Worm (Caenorhabditis elegans) whole organism, late embryonic: ENCODE data around the gene K01A6.7.

Experiments
- F13H6.1 ChIP-seq: sonication (generic microtip); optimal IDR thresholded peaks from 2 replicates; lab custom pipeline; 2016; ENCODE audit warnings: missing genetic modification characterization, missing compliant biosample characterization
- ceh-2 ChIP-seq: sonication (generic microtip); optimal IDR thresholded peaks from 2 replicates; lab custom pipeline; 2016; ENCODE audit warnings: missing genotype, missing genetic modification characterization, missing compliant biosample characterization
- ceh-45 ChIP-seq: fragments of 200-800 bp; sonication (Bioruptor generic); IDR thresholded peaks from 2 replicates; pipeline ENCODE4 v1.3.6; 2022; ENCODE audit warnings: missing genetic modification reagents, missing genetic modification characterization, missing compliant biosample characterization
- fax-1 ChIP-seq: sonication (generic microtip); optimal IDR thresholded peaks from 2 replicates; lab custom pipeline; 2016; ENCODE audit warnings: missing genotype, missing genetic modification characterization, missing compliant biosample characterization
- pqm-1 ChIP-seq: sonication (generic microtip); optimal IDR thresholded peaks from 2 replicates; lab custom pipeline; 2016; ENCODE audit warnings: missing genetic modification characterization, missing compliant biosample characterization
- sox-2 ChIP-seq: fragments of 200-800 bp; sonication (Bioruptor generic); IDR thresholded peaks from 2 replicates; pipeline ENCODE4 v1.3.6; 2022; ENCODE audit warnings: missing genetic modification reagents, missing genetic modification characterization, missing compliant biosample characterization

- no peak for TF ChIP-seq F13H6.1
- no peak for TF ChIP-seq sox-2 (GFP tag; lab: Robert Waterston, UW)
- TF ChIP-seq ceh-2 (tag; lab: Kevin White, UChicago), result no peak
- no peak for TF ChIP-seq fax-1 (tag; lab: Kevin White, UChicago)
- no peak for TF ChIP-seq pqm-1 (tag; lab: Kevin White, UChicago)
- TF ChIP-seq ceh-45 (GFP tag; lab: Robert Waterston, UW), result no peak
Observed at ce11 chrIV:11755003-11755402, 16.6 kb upstream of the K01A6.7 start, which contains the start of gene T12A7.10.
